Fruit fly (Drosophila melanogaster) whole organism, prepupa: ENCODE measurements around the gene Mrtf.

Experiments
- Blimp-1 ChIP-seq: fragments of 200-800 bp; sonication (Bioruptor generic); optimal IDR thresholded peaks from 3 replicates; lab custom pipeline; 2017; ENCODE audit warnings: missing biosample characterization, missing genetic modification characterization, mild to moderate bottlenecking, moderate library complexity, missing genetic modification reagents
- CG10631 ChIP-seq: fragments of 200-800 bp; sonication (Bioruptor generic); optimal IDR thresholded peaks from 2 replicates; lab custom pipeline; 2016; ENCODE audit warnings: missing biosample characterization, missing genetic modification characterization
- CG10669 ChIP-seq: fragments of 200-800 bp; sonication (Bioruptor generic); optimal IDR thresholded peaks from 3 replicates; lab custom pipeline; 2018; ENCODE audit warnings: missing biosample characterization, mild to moderate bottlenecking, missing genetic modification characterization, moderate library complexity
- CG11762 ChIP-seq: fragments of 200-800 bp; sonication (Bioruptor generic); optimal IDR thresholded peaks from 3 replicates; lab custom pipeline; 2016; ENCODE audit warnings: missing biosample characterization, missing genetic modification characterization; ENCODE audit not compliant: insufficient read depth
- CG11902 ChIP-seq: fragments of 200-800 bp; sonication (Bioruptor generic); optimal IDR thresholded peaks from 3 replicates; lab custom pipeline; 2016; ENCODE audit warnings: missing biosample characterization, missing genetic modification characterization
- CG1621 ChIP-seq: fragments of 200-800 bp; sonication (Bioruptor generic); optimal IDR thresholded peaks from 3 replicates; lab custom pipeline; 2018; ENCODE audit warnings: missing biosample characterization, mild to moderate bottlenecking, missing genetic modification characterization
- CG31627 ChIP-seq: fragments of 200-800 bp; sonication (Bioruptor generic); optimal IDR thresholded peaks from 3 replicates; lab custom pipeline; 2016; ENCODE audit warnings: missing biosample characterization, missing genetic modification characterization
- CG32006 ChIP-seq: fragments of 200-800 bp; sonication (Bioruptor generic); optimal IDR thresholded peaks from 3 replicates; lab custom pipeline; 2017; ENCODE audit warnings: missing biosample characterization, mild to moderate bottlenecking, missing genetic modification characterization
- CG34406 ChIP-seq: fragments of 200-800 bp; sonication (Bioruptor generic); optimal IDR thresholded peaks from 3 replicates; lab custom pipeline; 2016; ENCODE audit warnings: missing biosample characterization, missing genetic modification characterization
- CG3919 ChIP-seq: fragments of 200-800 bp; sonication (Bioruptor generic); optimal IDR thresholded peaks from 3 replicates; lab custom pipeline; 2016; ENCODE audit warnings: missing biosample characterization, missing genetic modification characterization
- CG6163 ChIP-seq: fragments of 200-800 bp; sonication (Bioruptor generic); IDR thresholded peaks from 3 replicates; pipeline ENCODE4 v1.3.6; 2022; ENCODE audit warnings: missing biosample characterization, missing genetic modification characterization
- CG6276 ChIP-seq: fragments of 200-800 bp; sonication (Bioruptor generic); optimal IDR thresholded peaks from 2 replicates; lab custom pipeline; 2017; ENCODE audit warnings: missing biosample characterization, mild to moderate bottlenecking, missing genetic modification characterization
- CG6792 ChIP-seq: fragments of 200-800 bp; sonication (Bioruptor generic); optimal IDR thresholded peaks from 3 replicates; lab custom pipeline; 2016; ENCODE audit warnings: missing biosample characterization, missing genetic modification characterization
- CG6808 ChIP-seq: fragments of 200-800 bp; sonication (Bioruptor generic); optimal IDR thresholded peaks from 3 replicates; lab custom pipeline; 2017; ENCODE audit warnings: missing biosample characterization, missing genetic modification characterization, mild to moderate bottlenecking, moderate library complexity, missing genetic modification reagents
- CG7368 ChIP-seq: fragments of 200-800 bp; sonication (Bioruptor generic); optimal IDR thresholded peaks from 3 replicates; lab custom pipeline; 2016; ENCODE audit warnings: missing biosample characterization, missing genetic modification characterization
- CG8119 ChIP-seq: fragments of 200-800 bp; sonication (Bioruptor generic); IDR thresholded peaks from 3 replicates; pipeline ENCODE4 v1.3.6; 2022; ENCODE audit warnings: missing biosample characterization, missing genetic modification characterization
- CG8632 ChIP-seq: fragments of 200-800 bp; sonication (Bioruptor generic); optimal IDR thresholded peaks from 3 replicates; lab custom pipeline; 2016; ENCODE audit warnings: missing biosample characterization, missing genetic modification characterization
- CG9139 ChIP-seq: fragments of 200-800 bp; sonication (Bioruptor generic); optimal IDR thresholded peaks from 3 replicates; lab custom pipeline; 2017; ENCODE audit warnings: missing biosample characterization, mild to moderate bottlenecking, missing genetic modification characterization
- Eip75B ChIP-seq: fragments of 200-800 bp; sonication (Bioruptor generic); optimal IDR thresholded peaks from 3 replicates; lab custom pipeline; 2016; ENCODE audit warnings: missing biosample characterization, missing genetic modification characterization
- Eip78C ChIP-seq: fragments of 200-800 bp; sonication (Bioruptor generic); peaks from one replicate; lab custom pipeline; 2016; ENCODE audit warnings: missing biosample characterization, missing genetic modification characterization
- Eip93F ChIP-seq: fragments of 200-800 bp; sonication (Bioruptor generic); optimal IDR thresholded peaks from 2 replicates; lab custom pipeline; 2016; ENCODE audit warnings: missing biosample characterization, mild to moderate bottlenecking, missing genetic modification characterization
- Ets96B ChIP-seq: fragments of 200-800 bp; optimal IDR thresholded peaks from 2 replicates; lab custom pipeline; 2019; ENCODE audit warnings: missing biosample characterization, mild to moderate bottlenecking, missing genetic modification characterization, moderate library complexity
- Gug ChIP-seq: fragments of 200-800 bp; sonication (Bioruptor generic); IDR thresholded peaks from 2 replicates; pipeline ENCODE4 v1.3.6; 2022; ENCODE audit warnings: missing biosample characterization, missing genetic modification characterization
- Hr38 ChIP-seq: sonication (Bioruptor generic); optimal IDR thresholded peaks from 2 replicates; lab custom pipeline; 2016; ENCODE audit warnings: missing biosample characterization, missing genetic modification characterization
- Hr39 ChIP-seq: fragments of 200-800 bp; sonication (Bioruptor generic); optimal IDR thresholded peaks from 2 replicates; lab custom pipeline; 2016; ENCODE audit warnings: missing biosample characterization, missing genetic modification characterization
- Lpt ChIP-seq: fragments of 200-800 bp; sonication (Bioruptor generic); optimal IDR thresholded peaks from 3 replicates; lab custom pipeline; 2016; ENCODE audit warnings: missing biosample characterization, missing genetic modification characterization
- Met ChIP-seq: fragments of 200-800 bp; sonication (Bioruptor generic); optimal IDR thresholded peaks from 3 replicates; lab custom pipeline; 2016; ENCODE audit warnings: missing biosample characterization, missing genetic modification characterization
- OdsH ChIP-seq: fragments of 200-800 bp; sonication (Bioruptor generic); optimal IDR thresholded peaks from 3 replicates; lab custom pipeline; 2016; ENCODE audit warnings: missing biosample characterization, missing genetic modification characterization
- Smox ChIP-seq: fragments of 200-800 bp; sonication (Bioruptor generic); optimal IDR thresholded peaks from 3 replicates; lab custom pipeline; 2016; ENCODE audit warnings: missing biosample characterization, missing genetic modification characterization
- Sox102F ChIP-seq: fragments of 200-800 bp; sonication (Bioruptor generic); optimal IDR thresholded peaks from 2 replicates; lab custom pipeline; 2016; ENCODE audit warnings: missing biosample characterization, mild to moderate bottlenecking, missing genetic modification characterization
- Sox14 ChIP-seq: fragments of 200-800 bp; sonication (Bioruptor generic); optimal IDR thresholded peaks from 3 replicates; lab custom pipeline; 2016; ENCODE audit warnings: missing biosample characterization, missing genetic modification characterization
- Sox15 ChIP-seq: fragments of 200-800 bp; sonication (Bioruptor generic); optimal IDR thresholded peaks from 3 replicates; lab custom pipeline; 2016; ENCODE audit warnings: missing biosample characterization, missing genetic modification characterization
- achi ChIP-seq: fragments of 200-800 bp; sonication (Bioruptor generic); optimal IDR thresholded peaks from 3 replicates; lab custom pipeline; 2016; ENCODE audit warnings: missing biosample characterization, missing genetic modification characterization
- cyc ChIP-seq: fragments of 200-800 bp; sonication (Bioruptor generic); optimal IDR thresholded peaks from 3 replicates; lab custom pipeline; 2016; ENCODE audit warnings: missing biosample characterization, missing genetic modification characterization
- dac ChIP-seq: fragments of 200-800 bp; sonication (Bioruptor generic); optimal IDR thresholded peaks from 2 replicates; lab custom pipeline; 2017; ENCODE audit warnings: missing biosample characterization, mild to moderate bottlenecking, missing genetic modification characterization
- dsx ChIP-seq: fragments of 200-800 bp; optimal IDR thresholded peaks from 3 replicates; lab custom pipeline; 2019; ENCODE audit warnings: missing biosample characterization, mild to moderate bottlenecking, missing genetic modification characterization, moderate library complexity; ENCODE audit not compliant: poor library complexity, severe bottlenecking
- eg ChIP-seq: fragments of 200-800 bp; sonication (Bioruptor generic); IDR thresholded peaks from 3 replicates; pipeline ENCODE4 v1.3.6; 2022; ENCODE audit warnings: missing biosample characterization, missing genetic modification characterization
- esn ChIP-seq: fragments of 200-800 bp; sonication (Bioruptor generic); optimal IDR thresholded peaks from 2 replicates; lab custom pipeline; 2016; ENCODE audit warnings: missing biosample characterization, mild to moderate bottlenecking, missing genetic modification characterization, moderate library complexity
- fd59A ChIP-seq: fragments of 200-800 bp; sonication (Bioruptor generic); optimal IDR thresholded peaks from 2 replicates; lab custom pipeline; 2017; ENCODE audit warnings: missing biosample characterization, mild to moderate bottlenecking, missing genetic modification characterization, missing genetic modification reagents
- fkh ChIP-seq: fragments of 200-800 bp; sonication (Bioruptor generic); optimal IDR thresholded peaks from 3 replicates; lab custom pipeline; 2017; ENCODE audit warnings: missing biosample characterization, mild to moderate bottlenecking, missing genetic modification characterization, moderate library complexity
- lz ChIP-seq: fragments of 200-800 bp; sonication (Bioruptor generic); optimal IDR thresholded peaks from 3 replicates; lab custom pipeline; 2016; ENCODE audit warnings: missing biosample characterization, missing genetic modification characterization
- pdm3 ChIP-seq: fragments of 200-800 bp; sonication (Bioruptor generic); optimal IDR thresholded peaks from 3 replicates; lab custom pipeline; 2016; ENCODE audit warnings: missing biosample characterization, missing genetic modification characterization
- salr ChIP-seq, 2 experiments: fragments of 200-800 bp; sonication (Bioruptor generic); optimal IDR thresholded peaks; 3 replicates each; lab custom pipeline; 2016 to 2018; ENCODE audit warnings: missing biosample characterization in 2 of 2, missing genetic modification characterization in 2 of 2, mild to moderate bottlenecking in 1 of 2
- ss ChIP-seq, 2 experiments: fragments of 200-800 bp; sonication (Bioruptor generic); optimal IDR thresholded peaks; 2 replicates in 1 of 2; 3 replicates in 1 of 2; lab custom pipeline; 2017 to 2018; ENCODE audit warnings: mild to moderate bottlenecking in 2 of 2, missing biosample characterization in 2 of 2, missing genetic modification characterization in 2 of 2, moderate library complexity in 1 of 2
- svp ChIP-seq: fragments of 200-800 bp; sonication (Bioruptor generic); peaks from one replicate; lab custom pipeline; 2016; ENCODE audit warnings: missing biosample characterization, missing genetic modification characterization
- topi ChIP-seq: fragments of 200-800 bp; sonication (Bioruptor generic); optimal IDR thresholded peaks from 3 replicates; lab custom pipeline; 2016; ENCODE audit warnings: missing biosample characterization, missing genetic modification characterization
- vri ChIP-seq: fragments of 200-800 bp; sonication (Bioruptor generic); optimal IDR thresholded peaks from 3 replicates; lab custom pipeline; 2016; ENCODE audit warnings: missing biosample characterization, mild to moderate bottlenecking, missing genetic modification characterization

Mrtf gene

DNA sequence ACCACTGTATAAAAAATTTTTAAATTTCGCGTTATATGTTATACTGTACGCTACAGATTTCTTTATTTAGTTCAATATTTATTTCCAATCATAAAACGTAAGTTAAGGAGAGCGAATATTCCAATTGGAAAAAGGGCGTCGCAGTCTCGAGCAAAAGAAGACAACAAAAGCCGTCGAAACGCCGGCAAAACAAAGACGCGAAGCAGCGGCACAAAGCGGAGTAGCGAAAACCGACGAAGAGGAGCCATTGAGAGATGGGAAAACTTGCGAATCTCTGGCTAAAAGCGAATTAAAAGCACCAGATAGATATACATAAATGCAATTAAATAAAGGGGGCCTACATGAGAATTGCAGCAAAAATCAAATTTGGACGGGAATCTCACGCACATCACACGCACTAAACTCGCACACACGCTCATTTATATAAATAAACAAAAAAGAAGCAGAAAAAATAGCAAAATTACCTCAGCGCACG lies 505 bp downstream of the Mrtf start:
- TF ChIP-seq dac = no peak
- TF ChIP-seq CG3919 (GFP tag; lab: Kevin White, UChicago) = no peak
- no peak for TF ChIP-seq Ets96B (tag; lab: Kevin White, UChicago)
- TF ChIP-seq CG6163 (GFP tag; lab: Robert Waterston, UW) = peak; percentile 51; the same call in 1 of the 3 replicates
- TF ChIP-seq ss (GFP tag; optimal IDR thresholded peaks at IDR 0.05; lab: Kevin White, UChicago) = peak; percentile 36 to 57
- TF ChIP-seq eg = 0 out of 3 replicates have a peak, but pooled peaks have one; percentile 28
- TF ChIP-seq vri = peak; percentile 89
- TF ChIP-seq CG6276 (GFP tag; lab: Kevin White, UChicago) = peak; percentile 40
- no peak for TF ChIP-seq Met (GFP tag; lab: Kevin White, UChicago)
- no peak for TF ChIP-seq svp (GFP tag; lab: Kevin White, UChicago)

DNA sequence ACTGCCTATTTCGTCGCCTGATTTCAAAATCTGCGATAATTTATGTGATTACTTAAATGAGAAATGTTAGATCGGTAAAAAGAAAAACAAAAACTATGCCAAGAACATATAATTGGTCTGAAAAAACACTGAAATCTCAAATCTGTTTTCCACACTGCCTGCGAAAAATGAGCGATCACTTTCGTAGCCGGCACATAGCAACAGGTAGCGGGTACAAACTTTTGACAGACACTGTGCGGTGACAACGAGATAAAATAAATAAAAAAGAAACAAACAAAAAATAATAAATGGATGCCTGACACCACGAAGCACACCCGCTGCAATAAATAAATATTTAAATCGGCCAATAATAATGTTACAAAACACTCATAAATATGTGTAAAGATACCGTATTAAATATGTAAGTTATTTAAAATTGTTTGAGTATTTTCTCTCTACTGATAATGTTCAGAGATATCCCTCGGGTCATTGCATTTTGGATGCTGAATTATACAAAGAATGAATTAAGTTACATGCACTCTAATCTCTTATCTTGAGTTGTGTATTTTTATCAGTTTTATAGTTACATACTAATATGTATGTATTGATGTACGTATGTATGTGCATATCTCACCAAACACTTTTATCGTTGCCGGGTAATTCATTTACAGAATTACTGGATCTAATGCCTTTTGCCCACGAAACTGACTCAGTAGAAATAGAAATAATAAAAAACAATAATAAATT lies 1.2 kb downstream of the Mrtf start:
- TF ChIP-seq Sox14 (peak; percentile 15), ss (GFP tag; optimal IDR thresholded peaks at IDR 0.05; lab: Kevin White, UChicago) (no peak), Sox15 (GFP tag; lab: Kevin White, UChicago) (no peak), fd59A (no peak), CG6276 (GFP tag; lab: Kevin White, UChicago) (no peak), CG1621 (tag; lab: Kevin White, UChicago) (no peak), CG3919 (GFP tag; lab: Kevin White, UChicago) (peak; percentile 32), CG10631 (GFP tag; lab: Kevin White, UChicago) (peak; percentile 22), Sox102F (GFP tag; lab: Kevin White, UChicago) (peak; percentile 43), salr (GFP tag; optimal IDR thresholded peaks at IDR 0.05; lab: Kevin White, UChicago) (no peak), lz (GFP tag; lab: Kevin White, UChicago) (peak; percentile 0), CG8632 (GFP tag; lab: Kevin White, UChicago) (no peak), svp (GFP tag; lab: Kevin White, UChicago) (peak; percentile 80), pdm3 (GFP tag; lab: Kevin White, UChicago) (peak; percentile 33), Eip93F (GFP tag; lab: Kevin White, UChicago) (no peak), CG6792 (GFP tag; lab: Kevin White, UChicago) (no peak), vri (peak; percentile 39), CG11762 (no peak), Smox (GFP tag; lab: Kevin White, UChicago) (no peak), Ets96B (tag; lab: Kevin White, UChicago) (no peak), fkh (GFP tag; lab: Kevin White, UChicago) (peak; percentile 26), Met (GFP tag; lab: Kevin White, UChicago) (peak; percentile 51), Gug (GFP tag; lab: Robert Waterston, UW) (no peak), CG31627 (GFP tag; lab: Kevin White, UChicago) (peak; percentile 35), Eip78C (peak; percentile 67), CG6808 (peak; percentile 19), topi (GFP tag; lab: Kevin White, UChicago) (peak; percentile 17), dsx (GFP tag; lab: Kevin White, UChicago) (no peak), achi (peak; percentile 17), Blimp-1 (GFP tag; lab: Kevin White, UChicago) (no peak), CG7368 (GFP tag; lab: Kevin White, UChicago) (no peak), CG10669 (GFP tag; lab: Kevin White, UChicago) (peak; percentile 33), Lpt (GFP tag; lab: Kevin White, UChicago) (no peak), cyc (peak; percentile 52), OdsH (GFP tag; lab: Kevin White, UChicago) (peak; percentile 20), CG32006 (GFP tag; lab: Kevin White, UChicago) (no peak), CG8119 (GFP tag; lab: Robert Waterston, UW) (no peak), Hr39 (peak; percentile 68), CG6163 (GFP tag; lab: Robert Waterston, UW) (peak; percentile 38; the same call in 1 of the 3 replicates), Hr38 (no peak), Eip75B (no peak), CG34406 (GFP tag; lab: Kevin White, UChicago) (no peak), CG11902 (GFP tag; lab: Kevin White, UChicago) (no peak), CG9139 (GFP tag; lab: Kevin White, UChicago) (no peak), esn (peak; percentile 52)
